Worm (Caenorhabditis elegans) whole organism, L2 larva: Measurements from ENCODE around the gene nhr-238.

Experiments used
- ama-1 ChIP-seq: fragments of 150-350 bp; optimal IDR thresholded peaks from 2 replicates; lab custom pipeline; 2018; ENCODE audit warnings: inconsistent platforms
- blmp-1 ChIP-seq: sonication (generic microtip); optimal IDR thresholded peaks from 2 replicates; lab custom pipeline; 2017; ENCODE audit warnings: missing genetic modification characterization, mild to moderate bottlenecking, missing compliant biosample characterization, antibody characterized with exemption, moderate library complexity; ENCODE audit not compliant: insufficient read depth
- elt-1 ChIP-seq: fragments of 150-350 bp; optimal IDR thresholded peaks from 2 replicates; lab custom pipeline; 2014; ENCODE audit warnings: missing biosample characterization, missing genetic modification characterization
- lin-39 ChIP-seq: fragments of 150-350 bp; optimal IDR thresholded peaks from 2 replicates; lab custom pipeline; 2014; ENCODE audit warnings: missing biosample characterization, missing genetic modification reagents, missing genetic modification characterization
- lsy-2 ChIP-seq, 2 experiments: fragments of 150-350 bp in 1 of 2; sonication (generic microtip) in 1 of 2; optimal IDR thresholded peaks; 2 replicates each; lab custom pipeline; 2014 to 2017; ENCODE audit warnings: missing biosample characterization in 2 of 2, missing genetic modification characterization in 2 of 2
- nhr-10 ChIP-seq: sonication (generic microtip); optimal IDR thresholded peaks from 2 replicates; lab custom pipeline; 2017; ENCODE audit warnings: missing biosample characterization, missing genetic modification characterization
- nhr-237 ChIP-seq: fragments of 150-350 bp; optimal IDR thresholded peaks from 2 replicates; lab custom pipeline; 2014; ENCODE audit warnings: missing biosample characterization, missing genetic modification characterization

- TF ChIP-seq elt-1 (tag; lab: Kevin White, UChicago) (no peak), lin-39 (no peak), nhr-10 (no peak), nhr-237 (tag; lab: Kevin White, UChicago) (no peak), blmp-1 (tag; lab: Kevin White, UChicago) (no peak), lsy-2 (tag; optimal IDR thresholded peaks at IDR 0.05; lab: Kevin White, UChicago) (no peak), ama-1 (lab: Kevin White, UChicago) (no peak)
Observed at ce11 chrV:1621494-1621893, 7.7 kb downstream of the nhr-238 start, which contains the start of gene nhr-117.
